Worm (Caenorhabditis elegans) whole organism, L1 larva: ENCODE measurements around the gene T20D3.14.
"Not testable (repeated sequence)": the region's sequence is repeated elsewhere in the genome, so short reads cannot be mapped to it uniquely, and the experiment has no call there.

Experiments
- C16A3.4 ChIP-seq: fragments of 150-350 bp; optimal IDR thresholded peaks from 2 replicates; lab custom pipeline; 2014; ENCODE audit warnings: missing biosample characterization, missing genetic modification characterization
- C34B4.2 ChIP-seq: sonication (generic microtip); optimal IDR thresholded peaks from 2 replicates; lab custom pipeline; 2017; ENCODE audit warnings: mild to moderate bottlenecking, missing genetic modification characterization, missing compliant biosample characterization
- F16B12.6 ChIP-seq: fragments of 150-350 bp; optimal IDR thresholded peaks from 2 replicates; lab custom pipeline; 2014; ENCODE audit warnings: missing biosample characterization, missing genetic modification characterization
- Y116A8C.19 ChIP-seq: sonication (generic microtip); optimal IDR thresholded peaks from 2 replicates; lab custom pipeline; 2016; ENCODE audit warnings: missing compliant biosample characterization, missing genetic modification characterization, borderline replicate concordance
- aha-1 ChIP-seq: fragments of 150-350 bp; optimal IDR thresholded peaks from 2 replicates; lab custom pipeline; 2014; ENCODE audit warnings: missing biosample characterization, missing genetic modification characterization
- ama-1 ChIP-seq: fragments of 150-350 bp; optimal IDR thresholded peaks from 2 replicates; lab custom pipeline; 2014
- blmp-1 ChIP-seq: fragments of 150-350 bp; optimal IDR thresholded peaks from 2 replicates; lab custom pipeline; 2014; ENCODE audit warnings: missing biosample characterization, missing genetic modification characterization
- ceh-63 ChIP-seq: fragments of 200-800 bp; sonication (Bioruptor generic); optimal IDR thresholded peaks from 2 replicates; lab custom pipeline; 2018; ENCODE audit warnings: mild to moderate bottlenecking, missing genetic modification characterization, missing compliant biosample characterization
- ceh-90 ChIP-seq: sonication (generic microtip); optimal IDR thresholded peaks from 2 replicates; lab custom pipeline; 2016; ENCODE audit warnings: missing genetic modification characterization, missing compliant biosample characterization
- efl-3 ChIP-seq: fragments of 200-800 bp; sonication (Bioruptor generic); optimal IDR thresholded peaks from 2 replicates; lab custom pipeline; 2018; ENCODE audit warnings: mild to moderate bottlenecking, missing genetic modification characterization, missing compliant biosample characterization
- egl-13 ChIP-seq: sonication (generic microtip); optimal IDR thresholded peaks from 2 replicates; lab custom pipeline; 2016; ENCODE audit warnings: missing genotype, missing genetic modification reagents, missing genetic modification characterization, missing compliant biosample characterization
- egl-27 ChIP-seq, 2 experiments: fragments of 150-350 bp in 1 of 2; sonication (generic microtip); optimal IDR thresholded peaks; 3 replicates each; lab custom pipeline; 2017 to 2018; ENCODE audit warnings: missing biosample characterization in 2 of 2, missing genetic modification characterization in 2 of 2, missing genetic modification reagents in 2 of 2
- fkh-10 ChIP-seq: sonication (generic microtip); optimal IDR thresholded peaks from 2 replicates; lab custom pipeline; 2017; ENCODE audit warnings: missing biosample characterization, missing genetic modification reagents, missing genetic modification characterization
- fos-1 ChIP-seq: fragments of 150-350 bp; optimal IDR thresholded peaks from 2 replicates; lab custom pipeline; 2014; ENCODE audit warnings: missing biosample characterization, missing genetic modification characterization
- hlh-17 ChIP-seq: fragments of 200-800 bp; sonication (Bioruptor generic); optimal IDR thresholded peaks from 2 replicates; lab custom pipeline; 2018; ENCODE audit warnings: missing genetic modification characterization, mild to moderate bottlenecking, missing compliant biosample characterization, moderate library complexity, borderline replicate concordance
- lin-15B ChIP-seq: fragments of 150-350 bp; sonication (generic microtip); optimal IDR thresholded peaks from 3 replicates; lab custom pipeline; 2014; ENCODE audit warnings: missing biosample characterization, missing genetic modification characterization
- lin-35 ChIP-seq, 2 experiments: fragments of 150-350 bp; optimal IDR thresholded peaks; 2 replicates each; lab custom pipeline; 2014; ENCODE audit warnings: missing biosample characterization in 2 of 2, missing genetic modification characterization in 2 of 2, missing genetic modification reagents in 2 of 2
- mab-9 ChIP-seq: fragments of 200-800 bp; sonication (Bioruptor generic); IDR thresholded peaks from 2 replicates; pipeline ENCODE4 v1.3.6; 2022; ENCODE audit warnings: missing genetic modification reagents, missing genetic modification characterization, missing compliant biosample characterization
- mef-2 ChIP-seq: fragments of 150-350 bp; optimal IDR thresholded peaks from 2 replicates; lab custom pipeline; 2014; ENCODE audit warnings: missing biosample characterization, missing genetic modification characterization
- mep-1 ChIP-seq: fragments of 150-350 bp; optimal IDR thresholded peaks from 2 replicates; lab custom pipeline; 2014; ENCODE audit warnings: missing biosample characterization, missing genetic modification characterization
- nhr-11 ChIP-seq: fragments of 150-350 bp; optimal IDR thresholded peaks from 2 replicates; lab custom pipeline; 2014; ENCODE audit warnings: missing biosample characterization, missing genetic modification characterization
- nhr-12 ChIP-seq: sonication (generic microtip); optimal IDR thresholded peaks from 2 replicates; lab custom pipeline; 2017; ENCODE audit warnings: missing biosample characterization, missing genetic modification characterization
- nhr-28 ChIP-seq: fragments of 150-350 bp; optimal IDR thresholded peaks from 2 replicates; lab custom pipeline; 2014; ENCODE audit warnings: missing biosample characterization, missing genetic modification characterization
- nhr-47 ChIP-seq: sonication (generic microtip); optimal IDR thresholded peaks from 2 replicates; lab custom pipeline; 2016; ENCODE audit warnings: mild to moderate bottlenecking, missing genetic modification characterization, moderate library complexity, missing compliant biosample characterization
- nhr-71 ChIP-seq: sonication (generic microtip); optimal IDR thresholded peaks from 2 replicates; lab custom pipeline; 2016; ENCODE audit warnings: mild to moderate bottlenecking, missing genetic modification characterization, moderate library complexity, missing compliant biosample characterization
- nhr-76 ChIP-seq: sonication (generic microtip); optimal IDR thresholded peaks from 2 replicates; lab custom pipeline; 2017; ENCODE audit warnings: missing biosample characterization, missing genetic modification characterization
- nhr-77 ChIP-seq: fragments of 150-350 bp; optimal IDR thresholded peaks from 2 replicates; lab custom pipeline; 2014; ENCODE audit warnings: missing biosample characterization, missing genetic modification characterization
- nhr-84 ChIP-seq: sonication (generic microtip); optimal IDR thresholded peaks from 2 replicates; lab custom pipeline; 2017; ENCODE audit warnings: missing biosample characterization, missing genetic modification characterization
- nhr-85 ChIP-seq: sonication (generic microtip); peaks from one replicate; lab custom pipeline; 2016; ENCODE audit warnings: missing genetic modification characterization, inconsistent platforms, missing compliant biosample characterization
- nhr-90 ChIP-seq: sonication (generic microtip); optimal IDR thresholded peaks from 2 replicates; lab custom pipeline; 2016; ENCODE audit warnings: mild to moderate bottlenecking, missing genetic modification characterization, missing compliant biosample characterization; ENCODE audit not compliant: poor library complexity
- pqm-1 ChIP-seq: sonication (generic microtip); optimal IDR thresholded peaks from 3 replicates; lab custom pipeline; 2017; ENCODE audit warnings: missing biosample characterization, missing genetic modification characterization
- rnt-1 ChIP-seq: sonication (generic microtip); optimal IDR thresholded peaks from 2 replicates; lab custom pipeline; 2016; ENCODE audit warnings: mild to moderate bottlenecking, missing genetic modification characterization, moderate library complexity, missing compliant biosample characterization
- skn-1 ChIP-seq: fragments of 150-350 bp; optimal IDR thresholded peaks from 2 replicates; lab custom pipeline; 2014; ENCODE audit warnings: missing biosample characterization, missing genetic modification characterization
- snpc-4 ChIP-seq: fragments of 150-350 bp; optimal IDR thresholded peaks from 2 replicates; lab custom pipeline; 2014; ENCODE audit warnings: missing biosample characterization, missing genetic modification characterization
- snu-23 ChIP-seq: sonication (generic microtip); optimal IDR thresholded peaks from 2 replicates; lab custom pipeline; 2016; ENCODE audit warnings: missing genetic modification characterization, missing compliant biosample characterization
- sox-4 ChIP-seq: sonication (generic microtip); optimal IDR thresholded peaks from 2 replicates; lab custom pipeline; 2016; ENCODE audit warnings: missing genetic modification characterization, missing compliant biosample characterization
- swsn-7 ChIP-seq: sonication (generic microtip); optimal IDR thresholded peaks from 2 replicates; lab custom pipeline; 2016; ENCODE audit warnings: missing genetic modification characterization, missing compliant biosample characterization
- tbx-2 ChIP-seq: sonication (generic microtip); optimal IDR thresholded peaks from 2 replicates; lab custom pipeline; 2016; ENCODE audit warnings: missing genetic modification characterization, missing compliant biosample characterization
- tlp-1 ChIP-seq: fragments of 150-350 bp; optimal IDR thresholded peaks from 2 replicates; lab custom pipeline; 2014; ENCODE audit warnings: missing biosample characterization, missing genetic modification characterization
- unc-86 ChIP-seq: sonication (generic microtip); optimal IDR thresholded peaks from 2 replicates; lab custom pipeline; 2016; ENCODE audit warnings: missing genetic modification characterization, missing compliant biosample characterization
- vab-15 ChIP-seq: sonication (generic microtip); optimal IDR thresholded peaks from 2 replicates; lab custom pipeline; 2017; ENCODE audit warnings: missing genotype, mild to moderate bottlenecking, missing genetic modification characterization, missing compliant biosample characterization

T20D3.14 gene

ce11 chrIV:9316068-9316681 is 19.5 kb downstream of the T20D3.14 start, which contains the start of the genes F49C12.9 and rpn-7 (continued):
- no peak for TF ChIP-seq ama-1 (lab: Kevin White, UChicago)
- no peak for TF ChIP-seq mef-2 (tag; lab: Kevin White, UChicago)
- TF ChIP-seq egl-13: no peak
- no peak for TF ChIP-seq F16B12.6 (tag; lab: Kevin White, UChicago)
- no peak for TF ChIP-seq nhr-76 (tag; lab: Kevin White, UChicago)
- TF ChIP-seq Y116A8C.19: no peak
- no peak for TF ChIP-seq mep-1
- no peak for TF ChIP-seq nhr-90 (tag; lab: Kevin White, UChicago)
- no peak for TF ChIP-seq C34B4.2
- TF ChIP-seq unc-86 (tag; lab: Kevin White, UChicago): no peak
- TF ChIP-seq nhr-11 (tag; lab: Kevin White, UChicago): no peak
- TF ChIP-seq nhr-85: peak; percentile 69
- peak; percentile 30 to 53 for TF ChIP-seq lin-35 (GFP tag; optimal IDR thresholded peaks at IDR 0.05; lab: Kevin White, UChicago)
- TF ChIP-seq skn-1: peak; percentile 98
- TF ChIP-seq egl-27 (tag; optimal IDR thresholded peaks at IDR 0.05; lab: Kevin White, UChicago): no peak
- no peak for TF ChIP-seq nhr-77
- TF ChIP-seq tlp-1 (tag; lab: Kevin White, UChicago): no peak
- peak; percentile 25 for TF ChIP-seq blmp-1
- no peak for TF ChIP-seq hlh-17
- no peak for TF ChIP-seq nhr-12
- TF ChIP-seq aha-1 (tag; lab: Kevin White, UChicago): no peak
- no peak for TF ChIP-seq vab-15
- no peak for TF ChIP-seq tbx-2 (tag; lab: Kevin White, UChicago)
- TF ChIP-seq pqm-1 (tag; lab: Kevin White, UChicago): no peak
- TF ChIP-seq snpc-4 (tag; lab: Kevin White, UChicago): no peak
- TF ChIP-seq sox-4 (tag; lab: Kevin White, UChicago): no peak
- TF ChIP-seq nhr-71: peak; percentile 56
- no peak for TF ChIP-seq mab-9 (GFP tag; lab: Robert Waterston, UW)
- TF ChIP-seq nhr-28 (tag; lab: Kevin White, UChicago): no peak
- TF ChIP-seq fkh-10 (GFP tag; lab: Kevin White, UChicago): no peak
- no peak for TF ChIP-seq nhr-84
- TF ChIP-seq snu-23 (GFP tag; lab: Kevin White, UChicago): peak; percentile 47
- no peak for TF ChIP-seq ceh-90 (tag; lab: Kevin White, UChicago)
- TF ChIP-seq C16A3.4: peak; percentile 45
- peak; percentile 37 for TF ChIP-seq nhr-47 (tag; lab: Kevin White, UChicago)
- no peak for TF ChIP-seq lin-15B (tag; lab: Kevin White, UChicago)
- TF ChIP-seq swsn-7 (tag; lab: Kevin White, UChicago): peak; percentile 37
- TF ChIP-seq efl-3: no peak
- no peak for TF ChIP-seq ceh-63 (GFP tag; lab: Kevin White, UChicago)
- no peak for TF ChIP-seq fos-1 (tag; lab: Kevin White, UChicago)
- TF ChIP-seq rnt-1 (tag; lab: Kevin White, UChicago): peak; percentile 48

DNA sequence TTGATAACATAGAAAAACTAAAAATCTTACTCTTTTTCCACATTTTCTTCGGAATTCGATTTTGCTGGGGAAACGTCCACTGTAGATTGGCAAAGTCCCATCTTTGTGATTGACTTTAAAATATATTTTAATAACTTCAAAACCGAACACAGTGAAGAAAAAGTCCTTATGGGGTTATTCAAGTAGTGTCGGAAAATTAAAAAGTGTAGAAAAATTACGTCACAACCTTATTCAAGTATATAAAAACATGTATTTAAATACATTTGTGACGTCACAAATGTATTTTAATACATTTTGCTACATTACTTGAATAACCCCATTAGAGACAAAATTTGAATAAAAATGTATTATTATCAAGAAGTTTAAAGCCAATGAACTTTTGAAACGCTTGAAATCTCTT is 22.9 kb downstream of the T20D3.14 start, which contains the start of gene F49C12.7:
Gene F49C12.7, minus strand, starts transcription at position 101 of the 400 bp plus-strand sequence.
- TF ChIP-seq lin-35 (GFP tag; optimal IDR thresholded peaks at IDR 0.05; lab: Kevin White, UChicago); aha-1 (tag; lab: Kevin White, UChicago); nhr-76 (tag; lab: Kevin White, UChicago): not testable (repeated sequence)
